Fruit fly (Drosophila melanogaster): Measurements from ENCODE around the gene Tsp26A.

Tsp26A gene

dm6 chr2L:5981433-5982333 lies 18.3 kb upstream of the Tsp26A start, which contains the start of gene eIF4A (continued):
- TF ChIP-seq D19B (GFP tag; optimal IDR thresholded peaks at IDR 0.05), result no peak
- TF ChIP-seq rib (GFP tag; IDR thresholded peaks at IDR 0.05), result no peak
- TF ChIP-seq CG4328 (GFP tag; optimal IDR thresholded peaks at IDR 0.05), result no peak
- no peak for TF ChIP-seq disco-r (GFP tag; optimal IDR thresholded peaks at IDR 0.05)
- TF ChIP-seq eve (GFP tag; optimal IDR thresholded peaks at IDR 0.05), result no peak
- TF ChIP-seq CG10462 (GFP tag; optimal IDR thresholded peaks at IDR 0.05), result no peak
- TF ChIP-seq gfzf (GFP tag; optimal IDR thresholded peaks at IDR 0.05), result no peak
- no peak for TF ChIP-seq CG14860 (GFP tag; IDR thresholded peaks at IDR 0.05; ENCODE audit: partially characterized antibody)
- no peak for TF ChIP-seq CG4820 (GFP tag; optimal IDR thresholded peaks at IDR 0.05)
- TF ChIP-seq CG10565 (GFP tag; optimal IDR thresholded peaks at IDR 0.05), result no peak
- no peak for TF ChIP-seq CG2889 (GFP tag; IDR thresholded peaks at IDR 0.05)
- no peak for TF ChIP-seq az2 (GFP tag; optimal IDR thresholded peaks at IDR 0.05)
- no peak for TF ChIP-seq CG6683 (GFP tag; optimal IDR thresholded peaks at IDR 0.05)
- no peak for TF ChIP-seq CG4404 (GFP tag; IDR thresholded peaks at IDR 0.05)
- no peak for TF ChIP-seq CG6791 (GFP tag; IDR thresholded peaks at IDR 0.05; ENCODE audit: partially characterized antibody)
- no peak for TF ChIP-seq insv (GFP tag; optimal IDR thresholded peaks at IDR 0.05)
- TF ChIP-seq kay (GFP tag; optimal IDR thresholded peaks at IDR 0.05), result no peak
- TF ChIP-seq Myb (GFP tag; optimal IDR thresholded peaks at IDR 0.05), result peak; percentile 19
- no peak for TF ChIP-seq CG34224 (GFP tag; IDR thresholded peaks at IDR 0.05; ENCODE audit: partially characterized antibody)
- TF ChIP-seq maf-S (GFP tag; optimal IDR thresholded peaks at IDR 0.05), result no peak
- TF ChIP-seq trh (GFP tag; optimal IDR thresholded peaks at IDR 0.05), result no peak
- TF ChIP-seq CG13624 (GFP tag; optimal IDR thresholded peaks at IDR 0.05), result peak; percentile 20
- no peak for TF ChIP-seq CG6654 (GFP tag; optimal IDR thresholded peaks at IDR 0.05)
- TF ChIP-seq Ets65A (GFP tag), result peak; percentile 90
- no peak for TF ChIP-seq CG32767 (GFP tag; IDR thresholded peaks at IDR 0.05)
- TF ChIP-seq CG11398 (GFP tag; optimal IDR thresholded peaks at IDR 0.05), result no peak
- TF ChIP-seq BEAF-32 (GFP tag; optimal IDR thresholded peaks at IDR 0.05), result peak; percentile 96
- no peak for TF ChIP-seq CG9215 (GFP tag; IDR thresholded peaks at IDR 0.05)
- TF ChIP-seq wek (GFP tag; optimal IDR thresholded peaks at IDR 0.05), result peak; percentile 38
- TF ChIP-seq Fer1 (GFP tag; optimal IDR thresholded peaks at IDR 0.05), result peak; percentile 23
- TF ChIP-seq CG30403 (GFP tag; optimal IDR thresholded peaks at IDR 0.05), result peak; percentile 1
- TF ChIP-seq NC2α (GFP tag; optimal IDR thresholded peaks at IDR 0.05), result no peak
- TF ChIP-seq tin (GFP tag; optimal IDR thresholded peaks at IDR 0.05), result no peak
- TF ChIP-seq Rx (GFP tag; IDR thresholded peaks at IDR 0.05), result no peak
- no peak for TF ChIP-seq wor (GFP tag; IDR thresholded peaks at IDR 0.05)
- peak; percentile 53 for TF ChIP-seq CG33213 (GFP tag; optimal IDR thresholded peaks at IDR 0.05)
- peak; percentile 52 for TF ChIP-seq odd (GFP tag; optimal IDR thresholded peaks at IDR 0.05)
- no peak for TF ChIP-seq ap (GFP tag; IDR thresholded peaks at IDR 0.05)
- peak; percentile 15 for TF ChIP-seq CG9817 (tag; optimal IDR thresholded peaks at IDR 0.05)
- no peak for TF ChIP-seq ind (GFP tag; optimal IDR thresholded peaks at IDR 0.05)
- TF ChIP-seq CG30020 (tag; optimal IDR thresholded peaks at IDR 0.05), result peak; percentile 66
- no peak for TF ChIP-seq CG6175 (GFP tag; IDR thresholded peaks at IDR 0.05)
- no peak for TF ChIP-seq CHES-1-like (GFP tag; optimal IDR thresholded peaks at IDR 0.05)
- no peak for TF ChIP-seq CG3726 (GFP tag; IDR thresholded peaks at IDR 0.05)
- TF ChIP-seq emc (GFP tag; optimal IDR thresholded peaks at IDR 0.05), result no peak
- TF ChIP-seq lilli (GFP tag; optimal IDR thresholded peaks at IDR 0.05), result no peak
- no peak for TF ChIP-seq peb (GFP tag; IDR thresholded peaks at IDR 0.05)
- no peak for TF ChIP-seq CG11696 (GFP tag; IDR thresholded peaks at IDR 0.05)
- no peak for TF ChIP-seq fu2 (GFP tag; optimal IDR thresholded peaks at IDR 0.05)
- no peak for TF ChIP-seq ro (GFP tag; IDR thresholded peaks at IDR 0.05)
- TF ChIP-seq kah (GFP tag; optimal IDR thresholded peaks at IDR 0.05), result peak; percentile 96
